Fruit fly (Drosophila melanogaster) whole organism, embryonic: ENCODE data around the gene Zasp66.
A peak's percentile ranks its signal among the peaks of the same experiment; 100 is the strongest.

Source experiments
- Ada2b ChIP-seq: fragments of 200-800 bp; sonication (Bioruptor generic); IDR thresholded peaks from 2 replicates; pipeline ENCODE4 v1.3.6; 2022; ENCODE audit warnings: missing biosample characterization, missing genetic modification characterization
- Aef1 ChIP-seq: fragments of 200-800 bp; sonication (Bioruptor generic); IDR thresholded peaks from 3 replicates; pipeline ENCODE4 v1.3.6; 2022; ENCODE audit warnings: missing biosample characterization, missing genetic modification characterization
- BEAF-32 ChIP-seq: fragments of 200-800 bp; sonication (Bioruptor generic); optimal IDR thresholded peaks from 3 replicates; lab custom pipeline; 2017; ENCODE audit warnings: missing biosample characterization, missing genetic modification characterization, mild to moderate bottlenecking, moderate library complexity, missing genetic modification reagents
- Blimp-1 ChIP-seq: fragments of 200-800 bp; sonication (Bioruptor generic); optimal IDR thresholded peaks from 3 replicates; lab custom pipeline; 2018; ENCODE audit warnings: missing biosample characterization, missing genetic modification characterization, mild to moderate bottlenecking, moderate library complexity, missing genetic modification reagents
- CG10543 ChIP-seq: fragments of 200-800 bp; sonication (Bioruptor generic); optimal IDR thresholded peaks from 3 replicates; lab custom pipeline; 2017; ENCODE audit warnings: missing biosample characterization, mild to moderate bottlenecking, missing genetic modification characterization, moderate library complexity
- CG12769 ChIP-seq: fragments of 200-800 bp; sonication (Bioruptor generic); optimal IDR thresholded peaks from 2 replicates; lab custom pipeline; 2019; ENCODE audit warnings: missing biosample characterization, mild to moderate bottlenecking, missing genetic modification characterization, moderate library complexity
- CG13296 ChIP-seq: fragments of 200-800 bp; sonication (Bioruptor generic); optimal IDR thresholded peaks from 3 replicates; lab custom pipeline; 2018; ENCODE audit warnings: missing biosample characterization, mild to moderate bottlenecking, missing genetic modification characterization
- CG15696 ChIP-seq: fragments of 200-800 bp; sonication (Bioruptor generic); optimal IDR thresholded peaks from 2 replicates; lab custom pipeline; 2019; ENCODE audit warnings: missing biosample characterization, mild to moderate bottlenecking, missing genetic modification characterization, moderate library complexity
- CG17829 ChIP-seq: fragments of 200-800 bp; optimal IDR thresholded peaks from 2 replicates; lab custom pipeline; 2019; ENCODE audit warnings: missing biosample characterization, mild to moderate bottlenecking, missing genetic modification characterization, moderate library complexity
- CG1792 ChIP-seq: fragments of 200-800 bp; sonication (Bioruptor generic); optimal IDR thresholded peaks from 2 replicates; lab custom pipeline; 2016; ENCODE audit warnings: missing biosample characterization, missing genetic modification characterization
- CG31365 ChIP-seq: fragments of 200-800 bp; sonication (Bioruptor generic); optimal IDR thresholded peaks from 2 replicates; lab custom pipeline; 2018; ENCODE audit warnings: missing biosample characterization, mild to moderate bottlenecking, missing genetic modification characterization
- CG3281 ChIP-seq: fragments of 200-800 bp; sonication (Bioruptor generic); optimal IDR thresholded peaks from 3 replicates; lab custom pipeline; 2017; ENCODE audit warnings: missing biosample characterization, mild to moderate bottlenecking, missing genetic modification characterization
- CG5180 ChIP-seq: fragments of 200-800 bp; sonication (Bioruptor generic); optimal IDR thresholded peaks from 3 replicates; lab custom pipeline; 2017; ENCODE audit warnings: missing biosample characterization, missing genetic modification characterization, mild to moderate bottlenecking, moderate library complexity, missing genetic modification reagents
- CG6813 ChIP-seq: fragments of 200-800 bp; sonication (Bioruptor generic); optimal IDR thresholded peaks from 2 replicates; lab custom pipeline; 2017; ENCODE audit warnings: missing biosample characterization, missing genetic modification characterization, mild to moderate bottlenecking, moderate library complexity, missing genetic modification reagents
- CG7786 ChIP-seq: fragments of 200-800 bp; sonication (Bioruptor generic); optimal IDR thresholded peaks from 2 replicates; lab custom pipeline; 2016; ENCODE audit warnings: missing biosample characterization, missing genetic modification characterization
- Chrac-16 ChIP-seq: fragments of 200-800 bp; sonication (Bioruptor generic); optimal IDR thresholded peaks from 3 replicates; lab custom pipeline; 2016; ENCODE audit warnings: missing biosample characterization, missing genetic modification characterization
- Dp ChIP-seq: fragments of 200-800 bp; sonication (Bioruptor generic); optimal IDR thresholded peaks from 2 replicates; lab custom pipeline; 2018; ENCODE audit warnings: missing biosample characterization, mild to moderate bottlenecking, missing genetic modification characterization, moderate library complexity
- E2f1 ChIP-seq: fragments of 200-800 bp; sonication (Bioruptor generic); IDR thresholded peaks from 2 replicates; pipeline ENCODE4 v1.3.6; 2022; ENCODE audit warnings: missing biosample characterization, missing genetic modification characterization
- Hand ChIP-seq: fragments of 200-800 bp; sonication (Bioruptor generic); optimal IDR thresholded peaks from 2 replicates; lab custom pipeline; 2017; ENCODE audit warnings: mild to moderate bottlenecking, missing biosample characterization, missing genetic modification reagents, missing genetic modification characterization
- Hsf ChIP-seq: fragments of 200-800 bp; sonication (Bioruptor generic); optimal IDR thresholded peaks from 3 replicates; lab custom pipeline; 2016; ENCODE audit warnings: missing biosample characterization, missing genetic modification characterization
- Mad ChIP-seq: fragments of 200-800 bp; sonication (Bioruptor generic); optimal IDR thresholded peaks from 2 replicates; lab custom pipeline; 2016; ENCODE audit warnings: missing biosample characterization, missing genetic modification characterization
- Med ChIP-seq: fragments of 200-800 bp; sonication (Bioruptor generic); peaks from one replicate; lab custom pipeline; 2016; ENCODE audit warnings: missing biosample characterization, missing genetic modification characterization, mild to moderate bottlenecking, inconsistent platforms, moderate library complexity
- Mes4 ChIP-seq: fragments of 200-800 bp; sonication (Bioruptor generic); optimal IDR thresholded peaks from 2 replicates; lab custom pipeline; 2016; ENCODE audit warnings: missing biosample characterization, missing genetic modification characterization
- NC2β ChIP-seq: fragments of 200-800 bp; sonication (Bioruptor generic); optimal IDR thresholded peaks from 2 replicates; lab custom pipeline; 2016; ENCODE audit warnings: missing biosample characterization, missing genetic modification characterization
- Nf-YA ChIP-seq: fragments of 200-800 bp; sonication (Bioruptor generic); IDR thresholded peaks from 2 replicates; pipeline ENCODE4 v1.3.6; 2022; ENCODE audit warnings: missing biosample characterization, missing genetic modification characterization
- Xrp1 ChIP-seq: fragments of 200-800 bp; sonication (Bioruptor generic); IDR thresholded peaks from 2 replicates; pipeline ENCODE4 v1.3.6; 2022; ENCODE audit warnings: missing biosample characterization, missing genetic modification characterization
- corto ChIP-seq: fragments of 200-800 bp; sonication (Bioruptor generic); optimal IDR thresholded peaks from 2 replicates; lab custom pipeline; 2016; ENCODE audit warnings: missing biosample characterization, mild to moderate bottlenecking, missing genetic modification characterization, moderate library complexity
- danr ChIP-seq: fragments of 200-800 bp; sonication (Bioruptor generic); IDR thresholded peaks from 2 replicates; pipeline ENCODE4 v1.3.6; 2022; ENCODE audit warnings: missing biosample characterization, missing genetic modification characterization
- disco-r ChIP-seq: fragments of 200-800 bp; sonication (Bioruptor generic); optimal IDR thresholded peaks from 2 replicates; lab custom pipeline; 2016; ENCODE audit warnings: missing biosample characterization, missing genetic modification characterization
- dpn ChIP-seq, 2 experiments: fragments of 200-800 bp; sonication (Bioruptor generic); optimal IDR thresholded peaks; 3 replicates each; lab custom pipeline; 2016; ENCODE audit warnings: missing biosample characterization in 2 of 2, missing genetic modification characterization in 2 of 2
- fd64A ChIP-seq: fragments of 200-800 bp; sonication (Bioruptor generic); optimal IDR thresholded peaks from 3 replicates; lab custom pipeline; 2018; ENCODE audit warnings: missing biosample characterization, mild to moderate bottlenecking, missing genetic modification characterization
- gce ChIP-seq: fragments of 200-800 bp; sonication (Bioruptor generic); IDR thresholded peaks from 3 replicates; pipeline ENCODE4 v1.3.6; 2022; ENCODE audit warnings: missing biosample characterization, missing genetic modification characterization
- gcm ChIP-seq: fragments of 200-800 bp; sonication (Bioruptor generic); optimal IDR thresholded peaks from 2 replicates; lab custom pipeline; 2019; ENCODE audit warnings: missing biosample characterization, mild to moderate bottlenecking, missing genetic modification characterization, moderate library complexity
- gem ChIP-seq: fragments of 200-800 bp; sonication (Bioruptor generic); optimal IDR thresholded peaks from 2 replicates; lab custom pipeline; 2019; ENCODE audit warnings: missing biosample characterization, mild to moderate bottlenecking, missing genetic modification characterization, moderate library complexity
- gsb-n ChIP-seq: fragments of 200-800 bp; sonication (Bioruptor generic); optimal IDR thresholded peaks from 3 replicates; lab custom pipeline; 2018; ENCODE audit warnings: missing biosample characterization, mild to moderate bottlenecking, missing genetic modification characterization
- her ChIP-seq: fragments of 200-800 bp; sonication (Bioruptor generic); optimal IDR thresholded peaks from 2 replicates; lab custom pipeline; 2016; ENCODE audit warnings: missing biosample characterization, missing genetic modification characterization
- lmd ChIP-seq: fragments of 200-800 bp; sonication (Bioruptor generic); IDR thresholded peaks from 2 replicates; pipeline ENCODE4 v1.3.6; 2022; ENCODE audit warnings: missing biosample characterization, missing genetic modification characterization
- pfk ChIP-seq: fragments of 200-800 bp; sonication (Bioruptor generic); optimal IDR thresholded peaks from 2 replicates; lab custom pipeline; 2018; ENCODE audit warnings: missing biosample characterization, mild to moderate bottlenecking, missing genetic modification characterization, moderate library complexity
- row ChIP-seq: fragments of 200-800 bp; sonication (Bioruptor generic); IDR thresholded peaks from 3 replicates; pipeline ENCODE4 v1.3.6; 2022; ENCODE audit warnings: missing biosample characterization, missing genetic modification characterization
- run ChIP-seq: fragments of 200-800 bp; sonication (Bioruptor generic); optimal IDR thresholded peaks from 3 replicates; lab custom pipeline; 2018; ENCODE audit warnings: missing biosample characterization, mild to moderate bottlenecking, missing genetic modification characterization
- sc ChIP-seq, 3 experiments: fragments of >200 bp in 2 of 3; fragments of 200-800 bp in 1 of 3; sonication (Bioruptor generic) in 1 of 3; optimal IDR thresholded peaks; 2 replicates in 2 of 3; 3 replicates in 1 of 3; lab custom pipeline; 2017; ENCODE audit warnings: mild to moderate bottlenecking in 1 of 3, missing biosample characterization in 1 of 3, missing genetic modification characterization in 1 of 3, missing genetic modification reagents in 1 of 3
- sisA ChIP-seq: fragments of 200-800 bp; sonication (Bioruptor generic); IDR thresholded peaks from 2 replicates; pipeline ENCODE4 v1.3.6; 2022; ENCODE audit warnings: missing biosample characterization, missing genetic modification characterization
- so ChIP-seq: fragments of 200-800 bp; sonication (Bioruptor generic); IDR thresholded peaks from 3 replicates; pipeline ENCODE4 v1.3.6; 2022; ENCODE audit warnings: missing biosample characterization, missing genetic modification characterization
- sug ChIP-seq: fragments of 200-800 bp; optimal IDR thresholded peaks from 2 replicates; lab custom pipeline; 2019; ENCODE audit warnings: missing biosample characterization, mild to moderate bottlenecking, missing genetic modification characterization, moderate library complexity
- tio ChIP-seq: fragments of 200-800 bp; sonication (Bioruptor generic); optimal IDR thresholded peaks from 2 replicates; lab custom pipeline; 2017; ENCODE audit warnings: missing biosample characterization, missing genetic modification characterization, inconsistent platforms
- z ChIP-seq: fragments of 200-800 bp; sonication (Bioruptor generic); IDR thresholded peaks from 3 replicates; pipeline ENCODE4 v1.3.6; 2022; ENCODE audit warnings: missing biosample characterization, missing genetic modification characterization
- zf30C ChIP-seq: fragments of 200-800 bp; sonication (Bioruptor generic); optimal IDR thresholded peaks from 3 replicates; lab custom pipeline; 2018; ENCODE audit warnings: missing biosample characterization, mild to moderate bottlenecking, missing genetic modification characterization
- zfh2 ChIP-seq: fragments of 200-800 bp; sonication (Bioruptor generic); optimal IDR thresholded peaks from 2 replicates; lab custom pipeline; 2016; ENCODE audit warnings: missing biosample characterization, missing genetic modification characterization

The Zasp66 gene

dm6 chr3L:8672199-8673059 is 48.3 kb downstream of the Zasp66 start (continued):
- TF ChIP-seq lmd (peak; percentile 20; the same call in 1 of the 2 replicates), Mes4 (GFP tag; lab: Kevin White, UChicago) (no peak), CG5180 (GFP tag; lab: Kevin White, UChicago) (no peak), zf30C (GFP tag; lab: Kevin White, UChicago) (peak; percentile 1), CG13296 (GFP tag; lab: Kevin White, UChicago) (peak; percentile 12), sug (peak; percentile 69), tio (GFP tag; lab: Kevin White, UChicago) (peak; percentile 30), sc (optimal IDR thresholded peaks at IDR 0.05; lab: Kevin White, UChicago) (no peak), sc (GFP tag; optimal IDR thresholded peaks at IDR 0.05; lab: Kevin White, UChicago) (no peak), fd64A (GFP tag; lab: Kevin White, UChicago) (no peak), CG1792 (GFP tag; lab: Kevin White, UChicago) (no peak), Dp (GFP tag; lab: Kevin White, UChicago) (no peak), Aef1 (GFP tag; lab: Robert Waterston, UW) (peak; percentile 11; the same call in 1 of the 3 replicates), sisA (no peak), Med (GFP tag; lab: Kevin White, UChicago) (peak; percentile 75), z (GFP tag; lab: Robert Waterston, UW) (no peak), her (GFP tag; lab: Kevin White, UChicago) (no peak), CG3281 (peak; percentile 65), CG10543 (GFP tag; lab: Kevin White, UChicago) (peak; percentile 59), corto (GFP tag; lab: Kevin White, UChicago) (peak; percentile 14), NC2β (GFP tag; lab: Kevin White, UChicago) (no peak), BEAF-32 (GFP tag; lab: Kevin White, UChicago) (no peak), zfh2 (GFP tag; lab: Kevin White, UChicago) (peak; percentile 27), danr (GFP tag; lab: Robert Waterston, UW) (no peak), dpn (GFP tag; optimal IDR thresholded peaks at IDR 0.05; lab: Kevin White, UChicago) (peak; percentile 23 to 34), CG12769 (tag; lab: Kevin White, UChicago) (peak; percentile 58), Mad (GFP tag; lab: Kevin White, UChicago) (no peak), Hsf (peak; percentile 37), Hand (GFP tag; lab: Kevin White, UChicago) (peak; percentile 36), E2f1 (GFP tag; lab: Robert Waterston, UW) (peak; percentile 17; the same call in 1 of the 2 replicates), Ada2b (no peak), Chrac-16 (GFP tag; lab: Kevin White, UChicago) (no peak), CG15696 (tag; lab: Kevin White, UChicago) (no peak), gce (GFP tag; lab: Robert Waterston, UW) (no peak), CG17829 (tag; lab: Kevin White, UChicago) (no peak), disco-r (no peak), so (GFP tag; lab: Robert Waterston, UW) (0 out of 3 replicates have a peak, but pooled peaks have one; percentile 36), run (tag; lab: Kevin White, UChicago) (no peak), gem (tag; lab: Kevin White, UChicago) (peak; percentile 69), CG31365 (no peak), gcm (GFP tag; lab: Kevin White, UChicago) (no peak), gsb-n (tag; lab: Kevin White, UChicago) (no peak), Blimp-1 (GFP tag; lab: Kevin White, UChicago) (no peak), row (GFP tag; lab: Robert Waterston, UW) (peak; percentile 63), CG7786 (GFP tag; lab: Kevin White, UChicago) (peak; percentile 39), pfk (GFP tag; lab: Kevin White, UChicago) (no peak), Nf-YA (GFP tag; lab: Robert Waterston, UW) (no peak), Xrp1 (GFP tag; lab: Robert Waterston, UW) (peak; percentile 28; the same call in 1 of the 2 replicates), CG6813 (GFP tag; lab: Kevin White, UChicago) (no peak)
